Worm (Caenorhabditis elegans): ENCODE data around the gene abts-4.

ce11 chrX:6744537-6744936 is 17.0 kb downstream of the abts-4 start:
- TF ChIP-seq W03F9.2 (tag; optimal IDR thresholded peaks at IDR 0.05) = peak; percentile 1
- no peak for TF ChIP-seq him-1 (tag; optimal IDR thresholded peaks at IDR 0.05)
- TF ChIP-seq dao-5 (tag; optimal IDR thresholded peaks at IDR 0.05) = no peak

Measured in whole organism, L4/young adult.